Fruit fly (Drosophila melanogaster): Measurements from ENCODE around the gene mura.

mura gene

DNA sequence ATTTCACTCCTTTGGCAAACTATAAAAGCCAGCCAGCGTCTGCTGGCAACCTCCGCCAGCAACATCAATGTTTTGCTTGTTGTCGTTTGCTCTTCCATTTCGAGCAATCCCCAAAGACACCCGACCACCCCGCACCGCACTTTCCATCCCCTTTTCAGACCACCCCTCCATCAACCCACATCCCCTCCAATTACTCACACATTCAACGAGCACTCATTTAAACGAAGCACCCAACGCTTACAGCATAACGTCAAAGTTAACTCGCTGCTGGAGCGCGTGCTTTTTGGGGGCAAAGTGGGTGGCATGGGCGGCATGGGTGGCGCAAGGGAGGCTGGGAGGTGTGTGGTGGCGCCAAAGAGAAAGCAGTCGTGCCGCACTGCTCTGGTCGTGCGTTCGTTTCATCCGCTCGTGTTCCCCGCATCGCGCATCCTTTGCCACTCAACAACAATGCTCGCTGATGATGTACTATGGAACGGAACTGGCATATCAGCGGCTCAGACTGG lies 60.5 kb downstream of the mura start:
- TF ChIP-seq Deaf1 (tag; optimal IDR thresholded peaks at IDR 0.05), result peak; percentile 87
- no peak for TF ChIP-seq shn (GFP tag; optimal IDR thresholded peaks at IDR 0.05)
- TF ChIP-seq stwl (tag; optimal IDR thresholded peaks at IDR 0.05), result no peak
- TF ChIP-seq NFAT (GFP tag; IDR thresholded peaks at IDR 0.05), result no peak
- TF ChIP-seq chif (GFP tag; optimal IDR thresholded peaks at IDR 0.05), result no peak
- TF ChIP-seq CG31441 (GFP tag; IDR thresholded peaks at IDR 0.05), result no peak
- peak in 1 of 2 experiments; percentile 71 for TF ChIP-seq Hr51 (GFP tag; optimal IDR thresholded peaks at IDR 0.05)
- no peak for TF ChIP-seq CG2129 (GFP tag; IDR thresholded peaks at IDR 0.05; ENCODE audit: partially characterized antibody)
- no peak for TF ChIP-seq ems (GFP tag; optimal IDR thresholded peaks at IDR 0.05)
- no peak for TF ChIP-seq da (GFP tag; optimal IDR thresholded peaks at IDR 0.05)
- TF ChIP-seq Rx (GFP tag; IDR thresholded peaks at IDR 0.05), result no peak
- peak; percentile 35 for TF ChIP-seq CG18599 (GFP tag; optimal IDR thresholded peaks at IDR 0.05)
- TF ChIP-seq CG15269 (tag; optimal IDR thresholded peaks at IDR 0.05), result no peak
- 0 out of 3 replicates have a peak, but pooled peaks have one; percentile 6 for TF ChIP-seq row (GFP tag; IDR thresholded peaks at IDR 0.05)
- no peak for TF ChIP-seq Nf-YA (GFP tag; IDR thresholded peaks at IDR 0.05)
- TF ChIP-seq CG12236 (GFP tag; optimal IDR thresholded peaks at IDR 0.05), result no peak
- no peak for TF ChIP-seq ro (GFP tag; IDR thresholded peaks at IDR 0.05)
- TF ChIP-seq schlank (tag; optimal IDR thresholded peaks at IDR 0.05), result no peak
- TF ChIP-seq CG31365 (tag; optimal IDR thresholded peaks at IDR 0.05), result no peak
- TF ChIP-seq CG11696 (GFP tag; IDR thresholded peaks at IDR 0.05), result no peak
- TF ChIP-seq HmgD (GFP tag; optimal IDR thresholded peaks at IDR 0.05), result no peak
- TF ChIP-seq az2 (GFP tag; optimal IDR thresholded peaks at IDR 0.05), result no peak
- TF ChIP-seq cg (GFP tag; optimal IDR thresholded peaks at IDR 0.05), result peak; percentile 35
- TF ChIP-seq slp2 (GFP tag; optimal IDR thresholded peaks at IDR 0.05), result no peak
- TF ChIP-seq Hr3 (GFP tag; optimal IDR thresholded peaks at IDR 0.05), result no peak
- TF ChIP-seq Poxn (GFP tag; IDR thresholded peaks at IDR 0.05), result no peak
- no peak for TF ChIP-seq Six4 (GFP tag; optimal IDR thresholded peaks at IDR 0.05)
- TF ChIP-seq CG13894 (tag; optimal IDR thresholded peaks at IDR 0.05), result peak; percentile 75
- no peak for TF ChIP-seq CG15011 (GFP tag; optimal IDR thresholded peaks at IDR 0.05)
- TF ChIP-seq NC2β (GFP tag; optimal IDR thresholded peaks at IDR 0.05), result no peak
- no peak for TF ChIP-seq ind (GFP tag; optimal IDR thresholded peaks at IDR 0.05)
- no peak for TF ChIP-seq jigr1 (GFP tag; IDR thresholded peaks at IDR 0.05)
- TF ChIP-seq cwo (GFP tag; optimal IDR thresholded peaks at IDR 0.05), result peak; percentile 7
- TF ChIP-seq CG4820 (GFP tag; optimal IDR thresholded peaks at IDR 0.05), result no peak
- TF ChIP-seq Jarid2 (GFP tag; optimal IDR thresholded peaks at IDR 0.05), result no peak
- TF ChIP-seq CG32532 (GFP tag; IDR thresholded peaks at IDR 0.05), result 0 out of 2 replicates have a peak, but pooled peaks have one; percentile 26
- no peak for TF ChIP-seq CG1603 (tag; optimal IDR thresholded peaks at IDR 0.05)
- no peak for TF ChIP-seq CG17359 (tag; optimal IDR thresholded peaks at IDR 0.05)
- no peak for TF ChIP-seq CG3281 (GFP tag; optimal IDR thresholded peaks at IDR 0.05)
- peak; percentile 34 for TF ChIP-seq Fer1 (GFP tag; optimal IDR thresholded peaks at IDR 0.05)
- TF ChIP-seq dan (GFP tag; IDR thresholded peaks at IDR 0.05), result no peak
- no peak for TF ChIP-seq TFAM (GFP tag; optimal IDR thresholded peaks at IDR 0.05)
- TF ChIP-seq vnd (GFP tag; IDR thresholded peaks at IDR 0.05; ENCODE audit: partially characterized antibody), result no peak
- TF ChIP-seq CG8089 (GFP tag; optimal IDR thresholded peaks at IDR 0.05), result no peak
- TF ChIP-seq CG9215 (GFP tag; IDR thresholded peaks at IDR 0.05), result no peak
- no peak for TF ChIP-seq dm (GFP tag; optimal IDR thresholded peaks at IDR 0.05)
- peak; percentile 16; the same call in 1 of the 2 replicates for TF ChIP-seq CG9932 (GFP tag; IDR thresholded peaks at IDR 0.05)
- TF ChIP-seq CG13775 (GFP tag; optimal IDR thresholded peaks at IDR 0.05), result no peak
- no peak for TF ChIP-seq CG10431 (GFP tag; optimal IDR thresholded peaks at IDR 0.05)
- no peak for TF ChIP-seq Dip2 (GFP tag; IDR thresholded peaks at IDR 0.05)
- 0 out of 3 replicates have a peak, but pooled peaks have one; percentile 23 for TF ChIP-seq ci (GFP tag; IDR thresholded peaks at IDR 0.05)
